Fruit fly (Drosophila melanogaster): ENCODE measurements around the gene mip130.

Gene mip130

dm6 chrX:1963591-1964216 lies 55.7 kb downstream of the mip130 start (continued):
- TF ChIP-seq CG2712 (tag; optimal IDR thresholded peaks at IDR 0.05) (peak; percentile 91), Myb (GFP tag; optimal IDR thresholded peaks at IDR 0.05) (peak; percentile 75), Aef1 (GFP tag; IDR thresholded peaks at IDR 0.05) (peak; percentile 97), amos (GFP tag; IDR thresholded peaks at IDR 0.05; ENCODE audit: partially characterized antibody) (no peak), Hsf (GFP tag; optimal IDR thresholded peaks at IDR 0.05) (peak; percentile 95), Lpt (GFP tag; optimal IDR thresholded peaks at IDR 0.05) (no peak), Camta (GFP tag; optimal IDR thresholded peaks at IDR 0.05) (peak; percentile 88), Atf3 (GFP tag; optimal IDR thresholded peaks at IDR 0.05) (peak; percentile 90), fd96Cb (tag; optimal IDR thresholded peaks at IDR 0.05) (peak; percentile 95), CG11247 (GFP tag; IDR thresholded peaks at IDR 0.05) (peak; percentile 93), Fer3 (tag; optimal IDR thresholded peaks at IDR 0.05) (peak; percentile 95), NK7.1 (GFP tag; optimal IDR thresholded peaks at IDR 0.05) (peak; percentile 85), CG12659 (GFP tag; optimal IDR thresholded peaks at IDR 0.05) (peak; percentile 94), CG9797 (GFP tag; optimal IDR thresholded peaks at IDR 0.05) (peak; percentile 2), CG8765 (GFP tag; IDR thresholded peaks at IDR 0.05) (peak; percentile 63), ro (GFP tag; IDR thresholded peaks at IDR 0.05) (peak; percentile 89), vnd (GFP tag; IDR thresholded peaks at IDR 0.05; ENCODE audit: partially characterized antibody) (0 out of 3 replicates have a peak, but pooled peaks have one; percentile 9), nau (GFP tag; optimal IDR thresholded peaks at IDR 0.05) (peak; percentile 90), emc (GFP tag; optimal IDR thresholded peaks at IDR 0.05) (peak; percentile 85), Stat92E (GFP tag; optimal IDR thresholded peaks at IDR 0.05) (no peak), Oaz (GFP tag; IDR thresholded peaks at IDR 0.05) (peak; percentile 92), CG32532 (GFP tag; IDR thresholded peaks at IDR 0.05) (peak; percentile 92), CG13424 (tag; optimal IDR thresholded peaks at IDR 0.05) (peak; percentile 97), esg (GFP tag; conservative IDR thresholded peaks at IDR 0.05) (peak; percentile 96), CG17912 (GFP tag; optimal IDR thresholded peaks at IDR 0.05) (peak; percentile 97), CG2875 (GFP tag; optimal IDR thresholded peaks at IDR 0.05) (peak; percentile 89), chn (GFP tag; optimal IDR thresholded peaks at IDR 0.05) (peak; percentile 92), Pdp1 (GFP tag; optimal IDR thresholded peaks at IDR 0.05) (peak; percentile 86 to 95), CG17328 (GFP tag; IDR thresholded peaks at IDR 0.05) (peak; percentile 94), CG7987 (GFP tag; optimal IDR thresholded peaks at IDR 0.05) (peak; percentile 85), CG3847 (GFP tag; IDR thresholded peaks at IDR 0.05) (peak; percentile 94), bab2 (GFP tag; optimal IDR thresholded peaks at IDR 0.05) (peak; percentile 93), CG31441 (GFP tag; IDR thresholded peaks at IDR 0.05) (peak; percentile 93), caup (GFP tag; optimal IDR thresholded peaks at IDR 0.05; ENCODE audit: severe bottlenecking) (peak; percentile 92), CG18764 (GFP tag; optimal IDR thresholded peaks at IDR 0.05) (peak; percentile 89), CG10979 (tag; optimal IDR thresholded peaks at IDR 0.05) (peak; percentile 89), dysf (GFP tag; IDR thresholded peaks at IDR 0.05) (peak; percentile 97), CG17385 (GFP tag; optimal IDR thresholded peaks at IDR 0.05) (peak; percentile 92), dmrt11E (tag; optimal IDR thresholded peaks at IDR 0.05) (peak; percentile 33), en (GFP tag; optimal IDR thresholded peaks at IDR 0.05) (peak; percentile 85), PHDP (tag; optimal IDR thresholded peaks at IDR 0.05) (peak; percentile 93), hb (GFP tag; IDR thresholded peaks at IDR 0.05; ENCODE audit: partially characterized antibody) (no peak), Dad (GFP tag; optimal IDR thresholded peaks at IDR 0.05) (peak; percentile 87), Elba2 (GFP tag; optimal IDR thresholded peaks at IDR 0.05) (no peak), br (optimal IDR thresholded peaks at IDR 0.05) (no peak), insv (GFP tag; optimal IDR thresholded peaks at IDR 0.05) (peak in 1 of 2 experiments; percentile 44), C15 (GFP tag; IDR thresholded peaks at IDR 0.05) (peak; percentile 88), CG30020 (tag; optimal IDR thresholded peaks at IDR 0.05) (peak; percentile 33), exex (tag; optimal IDR thresholded peaks at IDR 0.05) (peak; percentile 82)
